Fruit fly (Drosophila melanogaster) whole organism, embryonic: ENCODE measurements around the gene CG13377.

ENCODE experiments used
- Antp ChIP-seq: fragments of 200-800 bp; sonication (Bioruptor generic); optimal IDR thresholded peaks from 3 replicates; lab custom pipeline; 2016; ENCODE audit warnings: missing biosample characterization, missing genetic modification characterization
- Awh ChIP-seq: fragments of 200-800 bp; sonication (Bioruptor generic); IDR thresholded peaks from 2 replicates; pipeline ENCODE4, ENCODE4 v1.3.6; 2022; ENCODE audit warnings: missing biosample characterization, missing genetic modification characterization
- CG10274 ChIP-seq: fragments of 200-800 bp; sonication (Bioruptor generic); optimal IDR thresholded peaks from 3 replicates; lab custom pipeline; 2017; ENCODE audit warnings: missing biosample characterization, mild to moderate bottlenecking, missing genetic modification characterization
- CG11696 ChIP-seq: fragments of 200-800 bp; sonication (Bioruptor generic); IDR thresholded peaks from 2 replicates; pipeline ENCODE4 v1.3.6; 2022; ENCODE audit warnings: missing biosample characterization, missing genetic modification characterization
- CG12299 ChIP-seq: fragments of 200-800 bp; sonication (Bioruptor generic); optimal IDR thresholded peaks from 2 replicates; lab custom pipeline; 2018; ENCODE audit warnings: missing biosample characterization, mild to moderate bottlenecking, missing genetic modification characterization
- CG15696 ChIP-seq: fragments of 200-800 bp; sonication (Bioruptor generic); optimal IDR thresholded peaks from 2 replicates; lab custom pipeline; 2019; ENCODE audit warnings: missing biosample characterization, mild to moderate bottlenecking, missing genetic modification characterization, moderate library complexity
- CG1602 ChIP-seq: fragments of 200-800 bp; sonication (Bioruptor generic); optimal IDR thresholded peaks from 3 replicates; lab custom pipeline; 2016; ENCODE audit warnings: missing biosample characterization, missing genetic modification characterization
- CG1647 ChIP-seq: fragments of 200-800 bp; sonication (Bioruptor generic); optimal IDR thresholded peaks from 3 replicates; lab custom pipeline; 2016; ENCODE audit warnings: missing biosample characterization, missing genetic modification characterization
- CG16779 ChIP-seq: fragments of 200-800 bp; sonication (Bioruptor generic); IDR thresholded peaks from 2 replicates; pipeline ENCODE4 v1.3.6; 2022; ENCODE audit warnings: missing biosample characterization, missing genetic modification characterization
- CG17186 ChIP-seq: fragments of 200-800 bp; sonication (Bioruptor generic); optimal IDR thresholded peaks from 3 replicates; lab custom pipeline; 2017; ENCODE audit warnings: missing biosample characterization, missing genetic modification reagents, missing genetic modification characterization
- CG17359 ChIP-seq: fragments of 200-800 bp; sonication (Bioruptor generic); optimal IDR thresholded peaks from 3 replicates; lab custom pipeline; 2018; ENCODE audit warnings: missing biosample characterization, mild to moderate bottlenecking, missing genetic modification characterization, moderate library complexity
- CG17912 ChIP-seq: fragments of 200-800 bp; sonication (Bioruptor generic); optimal IDR thresholded peaks from 2 replicates; lab custom pipeline; 2018; ENCODE audit warnings: missing biosample characterization, mild to moderate bottlenecking, missing genetic modification characterization
- CG18011 ChIP-seq: fragments of 200-800 bp; sonication (Bioruptor generic); optimal IDR thresholded peaks from 2 replicates; lab custom pipeline; 2017; ENCODE audit warnings: missing biosample characterization, missing genetic modification characterization, mild to moderate bottlenecking, moderate library complexity, missing genotype
- CG2712 ChIP-seq: fragments of 200-800 bp; optimal IDR thresholded peaks from 3 replicates; lab custom pipeline; 2019; ENCODE audit warnings: missing biosample characterization, mild to moderate bottlenecking, missing genetic modification characterization, moderate library complexity
- CG31365 ChIP-seq: fragments of 200-800 bp; sonication (Bioruptor generic); optimal IDR thresholded peaks from 2 replicates; lab custom pipeline; 2018; ENCODE audit warnings: missing biosample characterization, mild to moderate bottlenecking, missing genetic modification characterization
- CG31388 ChIP-seq: fragments of 200-800 bp; sonication (Bioruptor generic); optimal IDR thresholded peaks from 2 replicates; lab custom pipeline; 2016; ENCODE audit warnings: missing biosample characterization, missing genetic modification characterization
- CG3838 ChIP-seq: fragments of 200-800 bp; sonication (Bioruptor generic); optimal IDR thresholded peaks from 3 replicates; lab custom pipeline; 2016; ENCODE audit warnings: missing biosample characterization, missing genetic modification characterization
- CG4282 ChIP-seq: fragments of 200-800 bp; sonication (Bioruptor generic); optimal IDR thresholded peaks from 2 replicates; lab custom pipeline; 2016; ENCODE audit warnings: missing biosample characterization, missing genetic modification characterization
- CG4328 ChIP-seq: fragments of 200-800 bp; sonication (Bioruptor generic); optimal IDR thresholded peaks from 3 replicates; lab custom pipeline; 2017; ENCODE audit warnings: missing biosample characterization, missing genetic modification reagents, missing genetic modification characterization
- CG4404 ChIP-seq: fragments of 200-800 bp; sonication (Bioruptor generic); IDR thresholded peaks from 2 replicates; pipeline ENCODE4 v1.3.6; 2022; ENCODE audit warnings: missing biosample characterization, missing genetic modification characterization
- CG4820 ChIP-seq: fragments of 200-800 bp; sonication (Bioruptor generic); optimal IDR thresholded peaks from 3 replicates; lab custom pipeline; 2016; ENCODE audit warnings: missing biosample characterization, missing genetic modification characterization
- CG7372 ChIP-seq: fragments of 200-800 bp; sonication (Bioruptor generic); IDR thresholded peaks from 2 replicates; pipeline ENCODE4 v1.3.6; 2022; ENCODE audit warnings: missing biosample characterization, missing genetic modification characterization
- CG9817 ChIP-seq: fragments of 200-800 bp; sonication (Bioruptor generic); optimal IDR thresholded peaks from 2 replicates; lab custom pipeline; 2018; ENCODE audit warnings: missing biosample characterization, mild to moderate bottlenecking, missing genetic modification characterization, moderate library complexity
- Chrac-16 ChIP-seq: fragments of 200-800 bp; sonication (Bioruptor generic); optimal IDR thresholded peaks from 3 replicates; lab custom pipeline; 2016; ENCODE audit warnings: missing biosample characterization, missing genetic modification characterization
- CrebB ChIP-seq: fragments of 200-800 bp; sonication (Bioruptor generic); optimal IDR thresholded peaks from 3 replicates; lab custom pipeline; 2018; ENCODE audit warnings: missing biosample characterization, mild to moderate bottlenecking, missing genetic modification characterization
- Dip3 ChIP-seq: fragments of 200-800 bp; sonication (Bioruptor generic); optimal IDR thresholded peaks from 3 replicates; lab custom pipeline; 2016; ENCODE audit warnings: missing biosample characterization, missing genetic modification characterization
- Dref ChIP-seq: fragments of 200-800 bp; sonication (Bioruptor generic); IDR thresholded peaks from 2 replicates; pipeline ENCODE4 v1.3.6; 2022; ENCODE audit warnings: missing biosample characterization, missing genetic modification characterization
- Ets65A ChIP-seq: fragments of 200-800 bp; sonication (Bioruptor generic); peaks from one replicate; lab custom pipeline; 2016; ENCODE audit warnings: missing biosample characterization, missing genetic modification characterization
- Fer3 ChIP-seq: fragments of 200-800 bp; sonication (Bioruptor generic); optimal IDR thresholded peaks from 2 replicates; lab custom pipeline; 2018; ENCODE audit warnings: missing biosample characterization, mild to moderate bottlenecking, missing genetic modification characterization, moderate library complexity
- GATAe ChIP-seq: fragments of 200-800 bp; sonication (Bioruptor generic); conservative IDR thresholded peaks from 2 replicates; pipeline ENCODE4 v1.3.6; 2022; ENCODE audit warnings: missing biosample characterization, missing genetic modification characterization
- Hr3 ChIP-seq: fragments of 200-800 bp; sonication (Bioruptor generic); optimal IDR thresholded peaks from 3 replicates; lab custom pipeline; 2016; ENCODE audit warnings: missing biosample characterization, missing genetic modification characterization
- Ravus ChIP-seq: fragments of 200-800 bp; sonication (Bioruptor generic); IDR thresholded peaks from 2 replicates; pipeline ENCODE4 v1.3.6; 2022; ENCODE audit warnings: missing biosample characterization, missing genetic modification characterization
- Sry-δ ChIP-seq: fragments of 200-800 bp; sonication (Bioruptor generic); optimal IDR thresholded peaks from 2 replicates; lab custom pipeline; 2016; ENCODE audit warnings: missing biosample characterization, missing genetic modification characterization
- Xrp1 ChIP-seq: fragments of 200-800 bp; sonication (Bioruptor generic); IDR thresholded peaks from 2 replicates; pipeline ENCODE4 v1.3.6; 2022; ENCODE audit warnings: missing biosample characterization, missing genetic modification characterization
- ara ChIP-seq: fragments of 200-800 bp; sonication (Bioruptor generic); IDR thresholded peaks from 2 replicates; pipeline ENCODE4 v1.3.6; 2022; ENCODE audit warnings: missing biosample characterization, missing genetic modification characterization
- bbx ChIP-seq: fragments of 200-800 bp; sonication (Bioruptor generic); IDR thresholded peaks from 2 replicates; pipeline ENCODE4 v1.3.6; 2022; ENCODE audit warnings: missing biosample characterization, missing genetic modification characterization; ENCODE audit not compliant: partially characterized antibody
- btn ChIP-seq: fragments of 200-800 bp; sonication (Bioruptor generic); optimal IDR thresholded peaks from 2 replicates; lab custom pipeline; 2016; ENCODE audit warnings: missing biosample characterization, missing genetic modification characterization
- esg ChIP-seq: fragments of 200-800 bp; sonication (Bioruptor generic); conservative IDR thresholded peaks from 2 replicates; pipeline ENCODE4 v1.3.6; 2022; ENCODE audit warnings: missing biosample characterization, missing genetic modification characterization
- exex ChIP-seq: fragments of 200-800 bp; sonication (Bioruptor generic); optimal IDR thresholded peaks from 4 replicates; lab custom pipeline; 2018; ENCODE audit warnings: missing biosample characterization, mild to moderate bottlenecking, missing genetic modification characterization, moderate library complexity
- fd96Cb ChIP-seq: fragments of 200-800 bp; sonication (Bioruptor generic); optimal IDR thresholded peaks from 2 replicates; lab custom pipeline; 2018; ENCODE audit warnings: missing biosample characterization, mild to moderate bottlenecking, missing genetic modification characterization, moderate library complexity
- kni ChIP-seq: fragments of 200-800 bp; sonication (Bioruptor generic); optimal IDR thresholded peaks from 3 replicates; lab custom pipeline; 2017; ENCODE audit warnings: mild to moderate bottlenecking, missing biosample characterization, missing genetic modification reagents, missing genetic modification characterization
- lmd ChIP-seq: fragments of 200-800 bp; sonication (Bioruptor generic); IDR thresholded peaks from 2 replicates; pipeline ENCODE4 v1.3.6; 2022; ENCODE audit warnings: missing biosample characterization, missing genetic modification characterization
- nau ChIP-seq: fragments of 200-800 bp; sonication (Bioruptor generic); optimal IDR thresholded peaks from 3 replicates; lab custom pipeline; 2017; ENCODE audit warnings: missing biosample characterization, mild to moderate bottlenecking, missing genetic modification characterization, missing genetic modification reagents
- onecut ChIP-seq: fragments of 200-800 bp; sonication (Bioruptor generic); IDR thresholded peaks from 2 replicates; pipeline ENCODE4 v1.3.6; 2022; ENCODE audit warnings: missing biosample characterization, missing genetic modification characterization
- p53 ChIP-seq: fragments of 200-800 bp; sonication (Bioruptor generic); optimal IDR thresholded peaks from 2 replicates; lab custom pipeline; 2016; ENCODE audit warnings: missing biosample characterization, missing genetic modification characterization
- pita ChIP-seq: fragments of 200-800 bp; sonication (Bioruptor generic); optimal IDR thresholded peaks from 2 replicates; lab custom pipeline; 2017; ENCODE audit warnings: missing biosample characterization, mild to moderate bottlenecking, missing genetic modification characterization
- prd ChIP-seq, 3 experiments: fragments of >200 bp in 2 of 3; fragments of 200-800 bp in 1 of 3; sonication (Bioruptor generic) in 1 of 3; optimal IDR thresholded peaks in 2 of 3; IDR thresholded peaks in 1 of 3; 2 replicates in 2 of 3; 3 replicates in 1 of 3; pipeline versions ENCODE4 v1.3.6 to Lab custom; 2017 to 2022; ENCODE audit warnings: missing biosample characterization in 1 of 3, missing genetic modification characterization in 1 of 3
- pros ChIP-seq: fragments of 200-800 bp; sonication (Bioruptor generic); optimal IDR thresholded peaks from 3 replicates; lab custom pipeline; 2019; ENCODE audit warnings: missing biosample characterization, mild to moderate bottlenecking, missing genetic modification characterization, moderate library complexity
- scrt ChIP-seq: fragments of 200-800 bp; sonication (Bioruptor generic); optimal IDR thresholded peaks from 2 replicates; lab custom pipeline; 2018; ENCODE audit warnings: missing biosample characterization, mild to moderate bottlenecking, missing genetic modification characterization, moderate library complexity
- tio ChIP-seq: fragments of 200-800 bp; sonication (Bioruptor generic); optimal IDR thresholded peaks from 2 replicates; lab custom pipeline; 2017; ENCODE audit warnings: missing biosample characterization, missing genetic modification characterization, inconsistent platforms
- toy ChIP-seq: fragments of 200-800 bp; sonication (Bioruptor generic); IDR thresholded peaks from 2 replicates; pipeline ENCODE4 v1.3.6; 2022; ENCODE audit warnings: missing biosample characterization, missing genetic modification characterization
- unpg ChIP-seq: fragments of 200-800 bp; sonication (Bioruptor generic); optimal IDR thresholded peaks from 3 replicates; lab custom pipeline; 2018; ENCODE audit warnings: missing biosample characterization, mild to moderate bottlenecking, missing genetic modification characterization, moderate library complexity

CG13377 gene

dm6 chrX:245802-246201 is 18.0 kb downstream of the CG13377 start, which contains the start of the genes CG3038 and G9a (continued):
- TF ChIP-seq btn (GFP tag; lab: Kevin White, UChicago) = no peak
- TF ChIP-seq CG2712 (tag; lab: Kevin White, UChicago) = peak; percentile 38
- TF ChIP-seq Hr3 (GFP tag; lab: Kevin White, UChicago) = no peak
- no peak for TF ChIP-seq Ravus
- TF ChIP-seq scrt = peak; percentile 46
- no peak for TF ChIP-seq prd (optimal IDR thresholded peaks at IDR 0.05; lab: Kevin White, UChicago)
- TF ChIP-seq prd (GFP tag; IDR thresholded peaks at IDR 0.05; lab: Robert Waterston, UW) = no peak
- no peak for TF ChIP-seq tio
- TF ChIP-seq CG7372 = no peak
- peak; percentile 82 for TF ChIP-seq onecut (GFP tag; lab: Robert Waterston, UW)
- TF ChIP-seq pros (GFP tag; lab: Kevin White, UChicago) = peak; percentile 1
- peak; percentile 22 for TF ChIP-seq CrebB (tag; lab: Kevin White, UChicago)
- peak; percentile 62 for TF ChIP-seq CG12299
- TF ChIP-seq Awh (GFP tag; lab: Robert Waterston, UW) = no peak
- no peak for TF ChIP-seq CG1602 (GFP tag; lab: Kevin White, UChicago)
- peak; percentile 66 for TF ChIP-seq pita (GFP tag; lab: Kevin White, UChicago)
- TF ChIP-seq unpg (GFP tag; lab: Kevin White, UChicago) = peak; percentile 2
- no peak for TF ChIP-seq CG4404 (GFP tag; lab: Robert Waterston, UW)
- TF ChIP-seq CG17186 = peak; percentile 73
- no peak for TF ChIP-seq GATAe (GFP tag; lab: Robert Waterston, UW)
- no peak for TF ChIP-seq esg
- no peak for TF ChIP-seq ara (GFP tag; lab: Robert Waterston, UW)
- no peak for TF ChIP-seq CG17912 (GFP tag; lab: Kevin White, UChicago)
- no peak for TF ChIP-seq bbx (GFP tag; lab: Robert Waterston, UW)
- peak; percentile 22 for TF ChIP-seq CG4820 (GFP tag; lab: Kevin White, UChicago)
- no peak for TF ChIP-seq CG16779 (GFP tag; lab: Robert Waterston, UW)
- no peak for TF ChIP-seq Dref (GFP tag; lab: Robert Waterston, UW)
- TF ChIP-seq CG10274 (GFP tag; lab: Kevin White, UChicago) = no peak
- TF ChIP-seq CG11696 = no peak
- no peak for TF ChIP-seq kni (GFP tag; lab: Kevin White, UChicago)
- no peak for TF ChIP-seq CG9817 (tag; lab: Kevin White, UChicago)
- peak; percentile 31 for TF ChIP-seq CG15696 (tag; lab: Kevin White, UChicago)
- TF ChIP-seq CG3838 = no peak
- peak; percentile 86 for TF ChIP-seq Ets65A (GFP tag; lab: Kevin White, UChicago)
- TF ChIP-seq fd96Cb (tag; lab: Kevin White, UChicago) = no peak
- TF ChIP-seq CG4282 = no peak
- TF ChIP-seq Xrp1 (GFP tag; lab: Robert Waterston, UW) = no peak
- TF ChIP-seq CG18011 (GFP tag; lab: Kevin White, UChicago) = no peak
- peak; percentile 51 for TF ChIP-seq p53
- TF ChIP-seq toy (GFP tag; lab: Robert Waterston, UW) = no peak
- TF ChIP-seq Sry-δ = peak; percentile 99
- peak; percentile 44 for TF ChIP-seq Antp
- peak; percentile 37 for TF ChIP-seq Fer3 (tag; lab: Kevin White, UChicago)
- TF ChIP-seq CG4328 = no peak
- TF ChIP-seq Dip3 (GFP tag; lab: Kevin White, UChicago) = peak; percentile 23
- no peak for TF ChIP-seq lmd (GFP tag; lab: Robert Waterston, UW)
- no peak for TF ChIP-seq CG31365
- TF ChIP-seq CG31388 (GFP tag; lab: Kevin White, UChicago) = no peak
- peak; percentile 5 for TF ChIP-seq exex (tag; lab: Kevin White, UChicago)
- TF ChIP-seq CG17359 = peak; percentile 17
- TF ChIP-seq CG1647 = no peak
- TF ChIP-seq nau (GFP tag; lab: Kevin White, UChicago) = no peak
- TF ChIP-seq Chrac-16 (GFP tag; lab: Kevin White, UChicago) = peak; percentile 23
